Worm (Caenorhabditis elegans) whole organism, L4 larva: ENCODE measurements around the gene ttr-14.

Experiments used
- Y105C5A.15 ChIP-seq: fragments of 200-800 bp; sonication (Bioruptor generic); IDR thresholded peaks from 2 replicates; pipeline ENCODE4 v1.3.6; 2022; ENCODE audit warnings: missing genetic modification characterization, missing compliant biosample characterization
- Y5F2A.4 ChIP-seq: fragments of 200-800 bp; sonication (Bioruptor generic); optimal IDR thresholded peaks from 2 replicates; lab custom pipeline; 2018; ENCODE audit warnings: mild to moderate bottlenecking, missing genetic modification characterization, missing compliant biosample characterization
- Y75B8A.6 ChIP-seq: fragments of 200-800 bp; sonication (Bioruptor generic); IDR thresholded peaks from 2 replicates; pipeline ENCODE4 v1.3.6; 2022; ENCODE audit warnings: missing genetic modification reagents, missing genetic modification characterization, missing compliant biosample characterization
- ZK337.2 ChIP-seq: fragments of 200-800 bp; sonication (Bioruptor generic); IDR thresholded peaks from 2 replicates; pipeline ENCODE4 v1.3.6; 2022; ENCODE audit warnings: missing genetic modification reagents, missing genetic modification characterization, missing compliant biosample characterization
- aha-1 ChIP-seq: fragments of 150-350 bp; peaks from one replicate; lab custom pipeline; 2014; ENCODE audit warnings: missing biosample characterization, missing genetic modification characterization
- arid-1 ChIP-seq: fragments of 200-800 bp; sonication (Bioruptor generic); conservative IDR thresholded peaks from 2 replicates; pipeline ENCODE4 v1.3.6; 2022; ENCODE audit warnings: missing genetic modification reagents, missing genetic modification characterization, missing compliant biosample characterization
- attf-4 ChIP-seq: sonication (generic microtip); optimal IDR thresholded peaks from 3 replicates; lab custom pipeline; 2017; ENCODE audit warnings: missing biosample characterization, missing genetic modification characterization
- ceh-32 ChIP-seq: sonication (generic microtip); optimal IDR thresholded peaks from 2 replicates; lab custom pipeline; 2016; ENCODE audit warnings: mild to moderate bottlenecking, missing genetic modification characterization, missing compliant biosample characterization; ENCODE audit not compliant: poor library complexity
- ceh-44 ChIP-seq: fragments of 200-800 bp; sonication (Bioruptor generic); IDR thresholded peaks from 2 replicates; pipeline ENCODE4 v1.3.6; 2022; ENCODE audit warnings: missing genetic modification reagents, missing genetic modification characterization, missing compliant biosample characterization
- ceh-82 ChIP-seq: sonication (generic microtip); optimal IDR thresholded peaks from 2 replicates; lab custom pipeline; 2017; ENCODE audit warnings: missing biosample characterization, missing genetic modification characterization
- ces-1 ChIP-seq: fragments of 150-350 bp; sonication (generic microtip); optimal IDR thresholded peaks from 4 replicates; lab custom pipeline; 2014; ENCODE audit warnings: missing biosample characterization, missing genetic modification reagents, missing genetic modification characterization
- cey-2 ChIP-seq: sonication (generic microtip); optimal IDR thresholded peaks from 3 replicates; lab custom pipeline; 2017; ENCODE audit warnings: missing genetic modification characterization, mild to moderate bottlenecking, missing compliant biosample characterization, antibody characterized with exemption, borderline replicate concordance; ENCODE audit not compliant: insufficient read depth
- daf-16 ChIP-seq, 3 experiments: sonication (generic microtip); optimal IDR thresholded peaks; 2 replicates each; lab custom pipeline; 2016 to 2017; ENCODE audit warnings: missing genetic modification characterization in 3 of 3, missing genetic modification reagents in 3 of 3, mild to moderate bottlenecking in 2 of 3, missing compliant biosample characterization in 2 of 3, missing biosample characterization in 1 of 3, moderate library complexity in 1 of 3
- dmd-6 ChIP-seq: fragments of 200-800 bp; sonication (Bioruptor generic); IDR thresholded peaks from 2 replicates; pipeline ENCODE4 v1.3.6; 2022; ENCODE audit warnings: missing genetic modification reagents, missing genetic modification characterization, missing compliant biosample characterization
- dmd-9 ChIP-seq: fragments of 200-800 bp; sonication (Bioruptor generic); IDR thresholded peaks from 2 replicates; pipeline ENCODE4 v1.3.6; 2022; ENCODE audit warnings: missing genetic modification reagents, missing genetic modification characterization, missing compliant biosample characterization
- duxl-1 ChIP-seq: sonication (generic microtip); optimal IDR thresholded peaks from 2 replicates; lab custom pipeline; 2016; ENCODE audit warnings: mild to moderate bottlenecking, missing genetic modification characterization, moderate library complexity, missing compliant biosample characterization; ENCODE audit not compliant: poor library complexity
- dve-1 ChIP-seq: sonication (generic microtip); optimal IDR thresholded peaks from 2 replicates; lab custom pipeline; 2017; ENCODE audit warnings: antibody characterized with exemption, mild to moderate bottlenecking, missing genetic modification characterization, missing compliant biosample characterization; ENCODE audit not compliant: insufficient read depth
- fkh-10 ChIP-seq: fragments of 150-350 bp; optimal IDR thresholded peaks from 2 replicates; lab custom pipeline; 2014; ENCODE audit warnings: missing biosample characterization, missing genetic modification reagents, missing genetic modification characterization
- hlh-11 ChIP-seq: fragments of 200-800 bp; sonication (Bioruptor generic); optimal IDR thresholded peaks from 2 replicates; lab custom pipeline; 2018; ENCODE audit warnings: mild to moderate bottlenecking, missing genetic modification characterization, missing compliant biosample characterization
- hmg-1.1 ChIP-seq: fragments of 200-800 bp; sonication (Bioruptor generic); IDR thresholded peaks from 2 replicates; pipeline ENCODE4 v1.3.6; 2022; ENCODE audit warnings: missing genetic modification reagents, missing genetic modification characterization, missing compliant biosample characterization
- lin-13 ChIP-seq: fragments of 150-350 bp; optimal IDR thresholded peaks from 2 replicates; lab custom pipeline; 2014; ENCODE audit warnings: missing biosample characterization, missing genetic modification reagents, missing genetic modification characterization
- lir-3 ChIP-seq: sonication (generic microtip); optimal IDR thresholded peaks from 2 replicates; lab custom pipeline; 2016; ENCODE audit warnings: mild to moderate bottlenecking, missing genetic modification characterization, missing compliant biosample characterization
- lsy-2 ChIP-seq, 2 experiments: fragments of 150-350 bp in 1 of 2; sonication (generic microtip) in 1 of 2; optimal IDR thresholded peaks; 2 replicates each; lab custom pipeline; 2014 to 2017; ENCODE audit warnings: missing biosample characterization in 2 of 2, missing genetic modification characterization in 2 of 2
- mdl-1 ChIP-seq, 2 experiments: fragments of 150-350 bp in 1 of 2; sonication (generic microtip) in 1 of 2; optimal IDR thresholded peaks; 2 replicates each; lab custom pipeline; 2014 to 2017; ENCODE audit warnings: missing biosample characterization in 2 of 2, missing genetic modification characterization in 2 of 2
- mep-1 ChIP-seq: fragments of 150-350 bp; sonication (generic microtip); optimal IDR thresholded peaks from 3 replicates; lab custom pipeline; 2014; ENCODE audit warnings: missing biosample characterization, missing genetic modification characterization
- mes-2 ChIP-seq: sonication (generic microtip); optimal IDR thresholded peaks from 2 replicates; lab custom pipeline; 2016; ENCODE audit warnings: missing genotype, mild to moderate bottlenecking, missing genetic modification characterization, missing compliant biosample characterization; ENCODE audit not compliant: poor library complexity, severe bottlenecking
- mxl-2 ChIP-seq: fragments of 200-800 bp; sonication (Bioruptor generic); conservative IDR thresholded peaks from 2 replicates; pipeline ENCODE4 v1.3.6; 2022; ENCODE audit warnings: missing genetic modification reagents, missing genetic modification characterization, missing compliant biosample characterization
- mxl-3 ChIP-seq: fragments of 200-800 bp; sonication (Bioruptor generic); optimal IDR thresholded peaks from 2 replicates; lab custom pipeline; 2018; ENCODE audit warnings: mild to moderate bottlenecking, missing genetic modification characterization, missing compliant biosample characterization
- nhr-10 ChIP-seq: fragments of 150-350 bp; optimal IDR thresholded peaks from 2 replicates; lab custom pipeline; 2014; ENCODE audit warnings: missing biosample characterization, missing genetic modification characterization
- nhr-11 ChIP-seq: fragments of 150-350 bp; optimal IDR thresholded peaks from 2 replicates; lab custom pipeline; 2014; ENCODE audit warnings: missing biosample characterization, missing genetic modification characterization
- nhr-111 ChIP-seq: fragments of 200-800 bp; sonication (Bioruptor generic); optimal IDR thresholded peaks from 2 replicates; lab custom pipeline; 2018; ENCODE audit warnings: mild to moderate bottlenecking, missing genetic modification characterization, missing compliant biosample characterization
- nhr-237 ChIP-seq: sonication (generic microtip); optimal IDR thresholded peaks from 2 replicates; lab custom pipeline; 2017; ENCODE audit warnings: missing biosample characterization, missing genetic modification characterization
- nhr-28 ChIP-seq: fragments of 150-350 bp; optimal IDR thresholded peaks from 2 replicates; lab custom pipeline; 2014; ENCODE audit warnings: missing biosample characterization, missing genetic modification characterization
- nhr-48 ChIP-seq: sonication (generic microtip); optimal IDR thresholded peaks from 2 replicates; lab custom pipeline; 2016; ENCODE audit warnings: mild to moderate bottlenecking, missing genetic modification characterization, missing compliant biosample characterization
- nhr-76 ChIP-seq: fragments of 150-350 bp; optimal IDR thresholded peaks from 2 replicates; lab custom pipeline; 2014; ENCODE audit warnings: missing biosample characterization, missing genetic modification characterization
- pha-4 ChIP-seq, 2 experiments: fragments of 150-350 bp in 1 of 2; fragments of 200-800 bp in 1 of 2; sonication (Bioruptor generic) in 1 of 2; IDR thresholded peaks in 1 of 2; optimal IDR thresholded peaks in 1 of 2; 2 replicates each; pipeline versions ENCODE4 v1.3.6 to Lab custom; 2014 to 2022; ENCODE audit warnings: missing genetic modification characterization in 2 of 2, missing genetic modification reagents in 2 of 2, missing biosample characterization in 1 of 2, missing compliant biosample characterization in 1 of 2
- pqm-1 ChIP-seq: sonication (generic microtip); optimal IDR thresholded peaks from 2 replicates; lab custom pipeline; 2017; ENCODE audit warnings: missing biosample characterization, missing genetic modification characterization
- set-16 ChIP-seq: fragments of 200-800 bp; sonication (Bioruptor generic); IDR thresholded peaks from 2 replicates; pipeline ENCODE4 v1.3.6; 2022; ENCODE audit warnings: missing genetic modification reagents, missing genetic modification characterization, missing compliant biosample characterization
- skn-1 ChIP-seq: fragments of 150-350 bp; optimal IDR thresholded peaks from 2 replicates; lab custom pipeline; 2014; ENCODE audit warnings: missing biosample characterization, missing genetic modification characterization
- spr-1 ChIP-seq: sonication (generic microtip); optimal IDR thresholded peaks from 2 replicates; lab custom pipeline; 2016; ENCODE audit warnings: mild to moderate bottlenecking, missing genetic modification characterization, missing compliant biosample characterization
- unc-130 ChIP-seq: sonication (generic microtip); optimal IDR thresholded peaks from 2 replicates; lab custom pipeline; 2016; ENCODE audit warnings: missing genetic modification reagents, missing genetic modification characterization, missing compliant biosample characterization
- unc-39 ChIP-seq: sonication (generic microtip); optimal IDR thresholded peaks from 2 replicates; lab custom pipeline; 2017; ENCODE audit warnings: missing biosample characterization, missing genetic modification characterization
- unc-62 ChIP-seq, 3 experiments: fragments of 150-350 bp in 1 of 3; sonication (generic microtip); optimal IDR thresholded peaks in 2 of 3; peaks in 1 of 3; 1 replicate in 1 of 3; 2 replicates in 2 of 3; lab custom pipeline; 2014 to 2017; ENCODE audit warnings: missing biosample characterization in 3 of 3, missing genetic modification characterization in 3 of 3, missing genetic modification reagents in 3 of 3, missing genotype in 1 of 3
- ztf-7 ChIP-seq: fragments of 150-350 bp; optimal IDR thresholded peaks from 2 replicates; lab custom pipeline; 2014; ENCODE audit warnings: missing biosample characterization, missing genetic modification characterization

Gene ttr-14

ce11 chrX:10767669-10768068 is 19.6 kb upstream of the ttr-14 start (continued):
- TF ChIP-seq ZK337.2 (GFP tag; lab: Robert Waterston, UW) (no peak), nhr-10 (tag; lab: Kevin White, UChicago) (no peak), nhr-11 (tag; lab: Kevin White, UChicago) (no peak), Y5F2A.4 (GFP tag; lab: Kevin White, UChicago) (no peak), arid-1 (GFP tag; lab: Robert Waterston, UW) (no peak), daf-16 (GFP tag; optimal IDR thresholded peaks at IDR 0.05; lab: Kevin White, UChicago) (no peak), daf-16 (tag; optimal IDR thresholded peaks at IDR 0.05; lab: Kevin White, UChicago) (peak; percentile 21), ces-1 (GFP tag; lab: Kevin White, UChicago) (peak; percentile 9), mxl-3 (GFP tag; lab: Kevin White, UChicago) (no peak), duxl-1 (tag; lab: Kevin White, UChicago) (no peak), Y105C5A.15 (no peak), hlh-11 (tag; lab: Kevin White, UChicago) (peak; percentile 17), fkh-10 (no peak), nhr-28 (tag; lab: Kevin White, UChicago) (no peak), mes-2 (tag; lab: Kevin White, UChicago) (peak; percentile 56), mxl-2 (GFP tag; lab: Robert Waterston, UW) (no peak), unc-62 (GFP tag; optimal IDR thresholded peaks at IDR 0.05 in 1 of 2; lab: Kevin White, UChicago) (peak in 1 of 2 experiments; percentile 88), unc-62 (tag; optimal IDR thresholded peaks at IDR 0.05; lab: Kevin White, UChicago) (no peak), skn-1 (no peak), spr-1 (no peak), nhr-76 (tag; lab: Kevin White, UChicago) (no peak), mdl-1 (tag; optimal IDR thresholded peaks at IDR 0.05; lab: Kevin White, UChicago) (no peak)

- TF ChIP-seq ceh-82 (tag; lab: Kevin White, UChicago) (no peak), dmd-9 (GFP tag; lab: Robert Waterston, UW) (no peak), duxl-1 (tag; lab: Kevin White, UChicago) (no peak), pqm-1 (tag; lab: Kevin White, UChicago) (no peak), aha-1 (tag; lab: Kevin White, UChicago) (peak; percentile 95), arid-1 (GFP tag; lab: Robert Waterston, UW) (0 out of 2 replicates have a peak, but pooled peaks have one; percentile 12), mep-1 (tag; lab: Kevin White, UChicago) (peak; percentile 51), nhr-11 (tag; lab: Kevin White, UChicago) (no peak), nhr-10 (tag; lab: Kevin White, UChicago) (no peak), pha-4 (GFP tag; IDR thresholded peaks at IDR 0.05; lab: Robert Waterston, UW) (peak; percentile 62; the same call in 1 of the 2 replicates), pha-4 (tag; optimal IDR thresholded peaks at IDR 0.05; lab: Kevin White, UChicago) (no peak), ceh-44 (GFP tag; lab: Robert Waterston, UW) (no peak), ceh-32 (tag; lab: Kevin White, UChicago) (no peak), attf-4 (tag; lab: Kevin White, UChicago) (no peak), lsy-2 (tag; optimal IDR thresholded peaks at IDR 0.05; lab: Kevin White, UChicago) (peak in 1 of 2 experiments; percentile 22), hmg-1.1 (0 out of 2 replicates have a peak, but pooled peaks have one; percentile 11), nhr-111 (GFP tag; lab: Kevin White, UChicago) (no peak), mxl-3 (GFP tag; lab: Kevin White, UChicago) (no peak), lir-3 (tag; lab: Kevin White, UChicago) (no peak), Y105C5A.15 (no peak), hlh-11 (tag; lab: Kevin White, UChicago) (peak; percentile 13), unc-62 (GFP tag; optimal IDR thresholded peaks at IDR 0.05 in 1 of 2; lab: Kevin White, UChicago) (peak in 1 of 2 experiments; percentile 13), unc-62 (tag; optimal IDR thresholded peaks at IDR 0.05; lab: Kevin White, UChicago) (no peak), lin-13 (GFP tag; lab: Kevin White, UChicago) (no peak), unc-130 (GFP tag; lab: Kevin White, UChicago) (no peak), set-16 (GFP tag; lab: Robert Waterston, UW) (peak; percentile 66), dmd-6 (GFP tag; lab: Robert Waterston, UW) (0 out of 2 replicates have a peak, but pooled peaks have one; percentile 16), cey-2 (tag; lab: Kevin White, UChicago) (no peak), dve-1 (tag; lab: Kevin White, UChicago) (peak; percentile 7), unc-39 (tag; lab: Kevin White, UChicago) (no peak), ztf-7 (tag; lab: Kevin White, UChicago) (no peak), Y75B8A.6 (no peak), nhr-237 (tag; lab: Kevin White, UChicago) (no peak), nhr-76 (tag; lab: Kevin White, UChicago) (no peak), nhr-48 (tag; lab: Kevin White, UChicago) (peak; percentile 78)
Measured at ce11 chrX:10768289-10769153, 18.8 kb upstream of the ttr-14 start.
